Fruit fly (Drosophila melanogaster): ENCODE measurements around the gene wake.

DNA sequence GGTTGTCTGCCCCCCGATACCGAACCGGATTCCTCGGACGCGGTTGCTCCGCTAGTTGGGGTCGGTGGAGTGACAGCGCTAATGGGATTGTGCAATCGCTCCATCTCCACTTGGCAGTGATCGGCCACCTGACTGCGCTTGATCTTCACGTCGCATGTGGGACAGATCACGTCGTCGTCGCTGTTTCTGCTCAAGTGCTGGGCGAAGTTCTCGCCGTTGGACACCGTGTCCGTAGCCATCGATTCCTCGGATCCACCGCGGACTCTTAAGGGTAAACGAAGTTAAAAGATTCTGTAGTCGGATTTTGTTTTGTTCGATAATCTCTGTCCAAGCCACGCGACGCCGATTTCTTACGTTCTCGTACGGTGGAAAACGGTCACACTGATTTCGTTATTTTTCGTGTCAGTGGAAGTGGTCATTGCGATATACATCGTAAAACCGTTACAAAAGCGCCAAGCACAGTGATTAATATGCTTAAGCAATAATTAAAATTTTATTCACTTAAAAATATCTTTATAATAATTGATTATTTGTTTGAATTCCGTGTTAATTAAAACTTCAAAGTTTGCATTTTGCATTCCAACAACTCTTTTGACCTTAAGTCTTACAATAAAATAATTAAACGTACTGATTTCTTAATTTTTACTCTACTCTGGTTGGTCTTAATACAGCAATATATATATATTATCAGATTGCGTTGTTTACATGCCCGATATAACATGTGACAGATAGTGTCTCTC lies 86.6 kb downstream of the wake start, which contains the start of gene RNF220:
- TF ChIP-seq bbx (GFP tag; IDR thresholded peaks at IDR 0.05; ENCODE audit: partially characterized antibody) (peak; percentile 78), Fer1 (GFP tag; optimal IDR thresholded peaks at IDR 0.05) (no peak), ara (GFP tag; IDR thresholded peaks at IDR 0.05) (no peak)
